Worm (Caenorhabditis elegans): ENCODE results near the gene T19H12.15.
A peak's percentile ranks its signal among the peaks of the same experiment; 100 is the strongest.

The T19H12.15 gene

ce11 chrV:4857561-4857960 is 21.6 kb downstream of the T19H12.15 start:
- no peak for TF ChIP-seq nhr-71 (tag; optimal IDR thresholded peaks at IDR 0.05)
- no peak for TF ChIP-seq lin-14 (GFP tag; optimal IDR thresholded peaks at IDR 0.05)
- TF ChIP-seq jun-1 (tag; optimal IDR thresholded peaks at IDR 0.05): no peak
- TF ChIP-seq lin-15B (tag; optimal IDR thresholded peaks at IDR 0.05): no peak
- no peak for TF ChIP-seq ceh-88 (GFP tag; IDR thresholded peaks at IDR 0.05)
- TF ChIP-seq tlp-1 (tag; optimal IDR thresholded peaks at IDR 0.05): no peak
- TF ChIP-seq grh-1 (GFP tag; IDR thresholded peaks at IDR 0.05): no peak
- TF ChIP-seq C04F5.9 (tag; optimal IDR thresholded peaks at IDR 0.05): no peak
- no peak for TF ChIP-seq hlh-4 (tag; optimal IDR thresholded peaks at IDR 0.05)
- TF ChIP-seq xbp-1 (tag; optimal IDR thresholded peaks at IDR 0.05): no peak
- no peak for TF ChIP-seq unc-62 (GFP tag; optimal IDR thresholded peaks at IDR 0.05)
- no peak for TF ChIP-seq fos-1 (tag; optimal IDR thresholded peaks at IDR 0.05)
- TF ChIP-seq dpl-1 (GFP tag; optimal IDR thresholded peaks at IDR 0.05): no peak
- no peak for TF ChIP-seq ceh-8 (GFP tag; optimal IDR thresholded peaks at IDR 0.05)
- no peak for TF ChIP-seq irx-1 (tag; optimal IDR thresholded peaks at IDR 0.05)
- no peak for TF ChIP-seq swsn-7 (tag; optimal IDR thresholded peaks at IDR 0.05)
- TF ChIP-seq lir-3 (tag; optimal IDR thresholded peaks at IDR 0.05; ENCODE audit: poor library complexity): no peak
- no peak for TF ChIP-seq lin-39 (tag; optimal IDR thresholded peaks at IDR 0.05)
- no peak for TF ChIP-seq fkh-4 (tag; optimal IDR thresholded peaks at IDR 0.05; ENCODE audit: borderline replicate concordance)

- TF ChIP-seq nhr-47 (tag; optimal IDR thresholded peaks at IDR 0.05) (peak; percentile 9), tlp-1 (tag; optimal IDR thresholded peaks at IDR 0.05) (no peak), lin-39 (tag; optimal IDR thresholded peaks at IDR 0.05) (no peak), pqm-1 (tag; optimal IDR thresholded peaks at IDR 0.05) (no peak), dpl-1 (GFP tag; optimal IDR thresholded peaks at IDR 0.05) (no peak), fkh-8 (tag; optimal IDR thresholded peaks at IDR 0.05) (peak; percentile 28), vab-15 (tag; optimal IDR thresholded peaks at IDR 0.05) (no peak), dsc-1 (tag; optimal IDR thresholded peaks at IDR 0.05) (peak; percentile 68), unc-98 (GFP tag; IDR thresholded peaks at IDR 0.05) (no peak), nhr-71 (tag; optimal IDR thresholded peaks at IDR 0.05) (peak; percentile 13), pax-3 (tag; optimal IDR thresholded peaks at IDR 0.05) (no peak), lin-13 (GFP tag; optimal IDR thresholded peaks at IDR 0.05) (no peak), ceh-63 (GFP tag; optimal IDR thresholded peaks at IDR 0.05) (no peak), fkh-4 (tag; optimal IDR thresholded peaks at IDR 0.05; ENCODE audit: borderline replicate concordance) (no peak), tbx-2 (tag; optimal IDR thresholded peaks at IDR 0.05) (no peak), aha-1 (tag; optimal IDR thresholded peaks at IDR 0.05) (no peak), lin-15B (tag; optimal IDR thresholded peaks at IDR 0.05) (no peak), F16B12.6 (tag; optimal IDR thresholded peaks at IDR 0.05) (no peak), mep-1 (tag; optimal IDR thresholded peaks at IDR 0.05) (no peak), sptf-1 (tag; optimal IDR thresholded peaks at IDR 0.05) (no peak), egl-13 (tag; optimal IDR thresholded peaks at IDR 0.05) (peak; percentile 55), nhr-77 (tag; optimal IDR thresholded peaks at IDR 0.05) (no peak), Y116A8C.19 (tag; optimal IDR thresholded peaks at IDR 0.05; ENCODE audit: borderline replicate concordance) (no peak)
These were observed 27.2 kb downstream of the T19H12.15 start for ce11 chrV:4851969-4852368.

- TF ChIP-seq aly-2 (tag; optimal IDR thresholded peaks at IDR 0.05) (no peak), sup-37 (GFP tag; optimal IDR thresholded peaks at IDR 0.05) (no peak), F16B12.6 (tag; optimal IDR thresholded peaks at IDR 0.05) (no peak), ztf-11 (tag; optimal IDR thresholded peaks at IDR 0.05) (no peak), fkh-8 (tag; optimal IDR thresholded peaks at IDR 0.05) (no peak), unc-86 (tag; optimal IDR thresholded peaks at IDR 0.05) (no peak), aha-1 (tag; optimal IDR thresholded peaks at IDR 0.05) (no peak), lin-14 (GFP tag; optimal IDR thresholded peaks at IDR 0.05) (no peak), C34B4.2 (tag; optimal IDR thresholded peaks at IDR 0.05) (no peak), C16A3.4 (tag; optimal IDR thresholded peaks at IDR 0.05) (no peak), fkh-4 (tag; optimal IDR thresholded peaks at IDR 0.05; ENCODE audit: borderline replicate concordance) (no peak), xbp-1 (tag; optimal IDR thresholded peaks at IDR 0.05) (no peak), tbx-2 (tag; optimal IDR thresholded peaks at IDR 0.05) (no peak), egl-27 (tag; optimal IDR thresholded peaks at IDR 0.05) (no peak), dpl-1 (GFP tag; optimal IDR thresholded peaks at IDR 0.05) (no peak), fkh-10 (GFP tag; optimal IDR thresholded peaks at IDR 0.05) (no peak), ceh-90 (tag; optimal IDR thresholded peaks at IDR 0.05) (no peak)
These were observed 28.0 kb downstream of the T19H12.15 start, which contains the start of gene nex-4 for ce11 chrV:4851138-4851537. TSS of gene nex-4 (plus strand) at chrV:4851438.

Data from whole organism, L1 larva.